Fruit fly (Drosophila melanogaster) whole organism, embryonic: Measurements from ENCODE around the gene CG9263.

ENCODE experiments used
- CG10979 ChIP-seq: fragments of 200-800 bp; sonication (Bioruptor generic); optimal IDR thresholded peaks from 2 replicates; lab custom pipeline; 2018; ENCODE audit warnings: missing biosample characterization, mild to moderate bottlenecking, missing genetic modification characterization, moderate library complexity
- CG7745 ChIP-seq: fragments of 200-800 bp; sonication (Bioruptor generic); optimal IDR thresholded peaks from 2 replicates; lab custom pipeline; 2018; ENCODE audit warnings: missing biosample characterization, mild to moderate bottlenecking, missing genetic modification characterization, moderate library complexity

DNA sequence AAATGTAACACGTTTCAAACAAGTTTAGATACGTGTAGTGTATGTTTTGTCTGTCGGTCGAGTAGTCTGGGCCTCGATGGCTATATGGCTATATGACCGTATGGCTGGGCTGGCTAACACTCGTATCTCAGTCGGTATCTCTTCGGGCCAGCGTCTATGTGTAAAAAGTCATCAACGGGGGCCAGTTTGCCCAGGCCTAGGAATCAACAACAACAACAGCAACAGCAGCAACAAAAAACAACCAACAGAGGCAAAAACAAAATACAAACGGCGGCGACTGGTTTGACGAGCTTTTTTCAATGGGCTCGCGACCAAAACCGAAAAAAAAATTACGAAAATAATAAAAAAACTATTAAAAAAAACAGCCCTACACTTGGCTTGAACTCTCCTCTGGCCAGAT, 3.3 kb upstream of the CG9263 start:
- TF ChIP-seq CG10979 (tag; lab: Kevin White, UChicago) (no peak), CG7745 (no peak)
